Fruit fly (Drosophila melanogaster) whole organism, embryonic: Measurements from ENCODE around the gene b6.
A peak's percentile ranks its signal among the peaks of the same experiment; 100 is the strongest.

Experiments used
- Atf3 ChIP-seq: fragments of 200-800 bp; sonication (Bioruptor generic); optimal IDR thresholded peaks from 3 replicates; lab custom pipeline; 2016; ENCODE audit warnings: missing biosample characterization, missing genetic modification characterization
- Blimp-1 ChIP-seq: fragments of 200-800 bp; sonication (Bioruptor generic); optimal IDR thresholded peaks from 3 replicates; lab custom pipeline; 2018; ENCODE audit warnings: missing biosample characterization, missing genetic modification characterization, mild to moderate bottlenecking, moderate library complexity, missing genetic modification reagents
- CG10431 ChIP-seq: fragments of 200-800 bp; sonication (Bioruptor generic); optimal IDR thresholded peaks from 3 replicates; lab custom pipeline; 2018; ENCODE audit warnings: missing biosample characterization, mild to moderate bottlenecking, missing genetic modification characterization
- CG11695 ChIP-seq: fragments of 200-800 bp; sonication (Bioruptor generic); IDR thresholded peaks from 3 replicates; pipeline ENCODE4 v1.3.6; 2022; ENCODE audit warnings: missing biosample characterization, missing genetic modification characterization
- CG11696 ChIP-seq: fragments of 200-800 bp; sonication (Bioruptor generic); IDR thresholded peaks from 2 replicates; pipeline ENCODE4 v1.3.6; 2022; ENCODE audit warnings: missing biosample characterization, missing genetic modification characterization
- CG12071 ChIP-seq: fragments of 200-800 bp; sonication (Bioruptor generic); optimal IDR thresholded peaks from 3 replicates; lab custom pipeline; 2018; ENCODE audit warnings: missing biosample characterization, mild to moderate bottlenecking, missing genetic modification characterization
- CG12155 ChIP-seq: fragments of 200-800 bp; sonication (Bioruptor generic); optimal IDR thresholded peaks from 3 replicates; lab custom pipeline; 2016; ENCODE audit warnings: missing biosample characterization, missing genetic modification characterization
- CG12659 ChIP-seq: fragments of 200-800 bp; sonication (Bioruptor generic); optimal IDR thresholded peaks from 3 replicates; lab custom pipeline; 2017; ENCODE audit warnings: mild to moderate bottlenecking, missing biosample characterization, missing genetic modification reagents, missing genetic modification characterization
- CG13123 ChIP-seq: fragments of 200-800 bp; sonication (Bioruptor generic); optimal IDR thresholded peaks from 2 replicates; lab custom pipeline; 2016; ENCODE audit warnings: missing biosample characterization, missing genetic modification characterization
- CG13775 ChIP-seq: fragments of 200-800 bp; sonication (Bioruptor generic); optimal IDR thresholded peaks from 3 replicates; lab custom pipeline; 2017; ENCODE audit warnings: missing biosample characterization, mild to moderate bottlenecking, missing genetic modification characterization
- CG14667 ChIP-seq: fragments of 200-800 bp; sonication (Bioruptor generic); IDR thresholded peaks from 2 replicates; pipeline ENCODE4 v1.3.6; 2022; ENCODE audit warnings: missing biosample characterization, missing genetic modification characterization
- CG15696 ChIP-seq: fragments of 200-800 bp; sonication (Bioruptor generic); optimal IDR thresholded peaks from 2 replicates; lab custom pipeline; 2019; ENCODE audit warnings: missing biosample characterization, mild to moderate bottlenecking, missing genetic modification characterization, moderate library complexity
- CG1602 ChIP-seq: fragments of 200-800 bp; sonication (Bioruptor generic); optimal IDR thresholded peaks from 3 replicates; lab custom pipeline; 2016; ENCODE audit warnings: missing biosample characterization, missing genetic modification characterization
- CG17186 ChIP-seq: fragments of 200-800 bp; sonication (Bioruptor generic); optimal IDR thresholded peaks from 3 replicates; lab custom pipeline; 2017; ENCODE audit warnings: missing biosample characterization, missing genetic modification reagents, missing genetic modification characterization
- CG2120 ChIP-seq: fragments of 200-800 bp; sonication (Bioruptor generic); optimal IDR thresholded peaks from 3 replicates; lab custom pipeline; 2016; ENCODE audit warnings: missing biosample characterization, missing genetic modification characterization
- CG2199 ChIP-seq: fragments of 200-800 bp; sonication (Bioruptor generic); IDR thresholded peaks from 3 replicates; pipeline ENCODE4 v1.3.6; 2022; ENCODE audit warnings: missing biosample characterization, missing genetic modification characterization
- CG4282 ChIP-seq: fragments of 200-800 bp; sonication (Bioruptor generic); optimal IDR thresholded peaks from 2 replicates; lab custom pipeline; 2016; ENCODE audit warnings: missing biosample characterization, missing genetic modification characterization
- CG4360 ChIP-seq: fragments of 200-800 bp; sonication (Bioruptor generic); IDR thresholded peaks from 2 replicates; pipeline ENCODE4 v1.3.6; 2022; ENCODE audit warnings: missing biosample characterization, missing genetic modification characterization
- CG6254 ChIP-seq: fragments of 200-800 bp; sonication (Bioruptor generic); optimal IDR thresholded peaks from 3 replicates; lab custom pipeline; 2017; ENCODE audit warnings: mild to moderate bottlenecking, missing biosample characterization, missing genetic modification reagents, missing genetic modification characterization
- CG6765 ChIP-seq: fragments of 200-800 bp; sonication (Bioruptor generic); optimal IDR thresholded peaks from 3 replicates; lab custom pipeline; 2017; ENCODE audit warnings: missing biosample characterization, mild to moderate bottlenecking, missing genetic modification characterization
- CG8281 ChIP-seq: fragments of 200-800 bp; sonication (Bioruptor generic); optimal IDR thresholded peaks from 2 replicates; lab custom pipeline; 2018; ENCODE audit warnings: missing biosample characterization, mild to moderate bottlenecking, missing genetic modification characterization, moderate library complexity
- CG9437 ChIP-seq: fragments of 200-800 bp; sonication (Bioruptor generic); optimal IDR thresholded peaks from 2 replicates; lab custom pipeline; 2018; ENCODE audit warnings: missing biosample characterization, mild to moderate bottlenecking, missing genetic modification characterization
- Deaf1 ChIP-seq: fragments of 200-800 bp; optimal IDR thresholded peaks from 3 replicates; lab custom pipeline; 2019; ENCODE audit warnings: missing biosample characterization, mild to moderate bottlenecking, missing genetic modification characterization, moderate library complexity
- E2f2 ChIP-seq: fragments of 200-800 bp; sonication (Bioruptor generic); IDR thresholded peaks from 2 replicates; pipeline ENCODE4 v1.3.6; 2022; ENCODE audit warnings: missing biosample characterization, missing genetic modification characterization
- Fer3 ChIP-seq: fragments of 200-800 bp; sonication (Bioruptor generic); optimal IDR thresholded peaks from 2 replicates; lab custom pipeline; 2018; ENCODE audit warnings: missing biosample characterization, mild to moderate bottlenecking, missing genetic modification characterization, moderate library complexity
- GATAe ChIP-seq: fragments of 200-800 bp; sonication (Bioruptor generic); conservative IDR thresholded peaks from 2 replicates; pipeline ENCODE4 v1.3.6; 2022; ENCODE audit warnings: missing biosample characterization, missing genetic modification characterization
- Gug ChIP-seq: fragments of 200-800 bp; sonication (Bioruptor generic); IDR thresholded peaks from 4 replicates; pipeline ENCODE4 v1.3.6; 2022; ENCODE audit warnings: missing biosample characterization, missing genetic modification characterization
- HLH54F ChIP-seq: fragments of 200-800 bp; sonication (Bioruptor generic); optimal IDR thresholded peaks from 3 replicates; lab custom pipeline; 2016; ENCODE audit warnings: missing biosample characterization, missing genetic modification characterization
- HmgZ ChIP-seq: fragments of 200-800 bp; sonication (Bioruptor generic); optimal IDR thresholded peaks from 2 replicates; lab custom pipeline; 2018; ENCODE audit warnings: missing biosample characterization, mild to moderate bottlenecking, missing genetic modification characterization
- Hr39 ChIP-seq: fragments of >200 bp; optimal IDR thresholded peaks from 2 replicates; lab custom pipeline; 2017
- MESR4 ChIP-seq: fragments of 200-800 bp; sonication (Bioruptor generic); optimal IDR thresholded peaks from 2 replicates; lab custom pipeline; 2018; ENCODE audit warnings: missing biosample characterization, mild to moderate bottlenecking, missing genetic modification characterization, moderate library complexity
- Nf-YC ChIP-seq: fragments of 200-800 bp; optimal IDR thresholded peaks from 3 replicates; lab custom pipeline; 2019; ENCODE audit warnings: missing biosample characterization, mild to moderate bottlenecking, missing genetic modification characterization, moderate library complexity
- Scr ChIP-seq: fragments of 200-800 bp; sonication (Bioruptor generic); IDR thresholded peaks from 2 replicates; pipeline ENCODE4 v1.3.6; 2022; ENCODE audit warnings: missing biosample characterization, missing genetic modification characterization; ENCODE audit not compliant: partially characterized antibody
- Spps ChIP-seq: fragments of 200-800 bp; sonication (Bioruptor generic); optimal IDR thresholded peaks from 2 replicates; lab custom pipeline; 2018; ENCODE audit warnings: missing biosample characterization, mild to moderate bottlenecking, missing genetic modification characterization
- ash1 ChIP-seq: fragments of 200-800 bp; sonication (Bioruptor generic); optimal IDR thresholded peaks from 2 replicates; lab custom pipeline; 2018; ENCODE audit warnings: missing biosample characterization, mild to moderate bottlenecking, missing genetic modification characterization
- bsh ChIP-seq, 2 experiments: fragments of 200-800 bp; sonication (Bioruptor generic); optimal IDR thresholded peaks; 2 replicates each; lab custom pipeline; 2017 to 2018; ENCODE audit warnings: mild to moderate bottlenecking in 2 of 2, missing biosample characterization in 2 of 2, missing genetic modification characterization in 2 of 2, moderate library complexity in 1 of 2
- cg ChIP-seq: fragments of 200-800 bp; sonication (Bioruptor generic); optimal IDR thresholded peaks from 3 replicates; lab custom pipeline; 2019; ENCODE audit warnings: missing biosample characterization, mild to moderate bottlenecking, missing genetic modification characterization, moderate library complexity
- disco-r ChIP-seq: fragments of 200-800 bp; sonication (Bioruptor generic); optimal IDR thresholded peaks from 2 replicates; lab custom pipeline; 2016; ENCODE audit warnings: missing biosample characterization, missing genetic modification characterization
- eyg ChIP-seq: fragments of 200-800 bp; sonication (Bioruptor generic); optimal IDR thresholded peaks from 3 replicates; lab custom pipeline; 2016; ENCODE audit warnings: missing biosample characterization, missing genetic modification characterization
- grau ChIP-seq: fragments of 200-800 bp; optimal IDR thresholded peaks from 3 replicates; lab custom pipeline; 2019; ENCODE audit warnings: missing biosample characterization, mild to moderate bottlenecking, missing genetic modification characterization, moderate library complexity
- gro ChIP-seq: fragments of 200-800 bp; sonication (Bioruptor generic); optimal IDR thresholded peaks from 2 replicates; lab custom pipeline; 2016; ENCODE audit warnings: missing biosample characterization, missing genetic modification characterization
- gsb-n ChIP-seq: fragments of 200-800 bp; sonication (Bioruptor generic); optimal IDR thresholded peaks from 3 replicates; lab custom pipeline; 2018; ENCODE audit warnings: missing biosample characterization, mild to moderate bottlenecking, missing genetic modification characterization
- jumu ChIP-seq: fragments of 200-800 bp; sonication (Bioruptor generic); optimal IDR thresholded peaks from 3 replicates; lab custom pipeline; 2016; ENCODE audit warnings: missing biosample characterization, missing genetic modification characterization
- lbe ChIP-seq: fragments of 200-800 bp; sonication (Bioruptor generic); optimal IDR thresholded peaks from 2 replicates; lab custom pipeline; 2016; ENCODE audit warnings: missing biosample characterization, mild to moderate bottlenecking, missing genetic modification characterization
- mam ChIP-seq: fragments of 200-800 bp; sonication (Bioruptor generic); optimal IDR thresholded peaks from 3 replicates; lab custom pipeline; 2016; ENCODE audit warnings: missing biosample characterization, missing genetic modification characterization
- nerfin-1 ChIP-seq: fragments of 200-800 bp; sonication (Bioruptor generic); optimal IDR thresholded peaks from 3 replicates; lab custom pipeline; 2019; ENCODE audit warnings: missing biosample characterization, mild to moderate bottlenecking, missing genetic modification characterization, moderate library complexity
- oc ChIP-seq: fragments of 200-800 bp; sonication (Bioruptor generic); optimal IDR thresholded peaks from 2 replicates; lab custom pipeline; 2018; ENCODE audit warnings: missing biosample characterization, mild to moderate bottlenecking, missing genetic modification characterization, moderate library complexity
- psq ChIP-seq: fragments of 200-800 bp; sonication (Bioruptor generic); optimal IDR thresholded peaks from 2 replicates; lab custom pipeline; 2017; ENCODE audit warnings: missing biosample characterization, missing genetic modification characterization
- ranshi ChIP-seq: fragments of 200-800 bp; sonication (Bioruptor generic); IDR thresholded peaks from 2 replicates; pipeline ENCODE4 v1.3.6; 2022; ENCODE audit warnings: missing biosample characterization, missing genetic modification characterization
- shn ChIP-seq: fragments of 200-800 bp; sonication (Bioruptor generic); optimal IDR thresholded peaks from 3 replicates; lab custom pipeline; 2016; ENCODE audit warnings: missing biosample characterization, missing genetic modification characterization
- sima ChIP-seq: fragments of 200-800 bp; sonication (Bioruptor generic); optimal IDR thresholded peaks from 2 replicates; lab custom pipeline; 2016; ENCODE audit warnings: missing biosample characterization, missing genetic modification characterization
- sob ChIP-seq: fragments of 200-800 bp; sonication (Bioruptor generic); IDR thresholded peaks from 2 replicates; pipeline ENCODE4 v1.3.6; 2022; ENCODE audit warnings: missing biosample characterization, missing genetic modification characterization
- sr ChIP-seq: fragments of 200-800 bp; sonication (Bioruptor generic); IDR thresholded peaks from 3 replicates; pipeline ENCODE4 v1.3.6; 2022; ENCODE audit warnings: missing biosample characterization, missing genetic modification characterization

b6 gene

dm6 chrX:1669214-1669613, 17.2 kb upstream of the b6 start, which contains the start of the genes CG3740 and hfw (continued):
- TF ChIP-seq HmgZ (tag; lab: Kevin White, UChicago) (peak; percentile 71), CG4360 (GFP tag; lab: Robert Waterston, UW) (no peak), lbe (peak; percentile 74), jumu (no peak), Atf3 (no peak), Gug (GFP tag; lab: Robert Waterston, UW) (peak; percentile 51; the same call in 2 of the 4 replicates), bsh (GFP tag; optimal IDR thresholded peaks at IDR 0.05; lab: Kevin White, UChicago) (peak in 1 of 2 experiments; percentile 70), CG15696 (peak; percentile 65), Hr39 (lab: Kevin White, UChicago) (no peak), CG6765 (GFP tag; lab: Kevin White, UChicago) (no peak), Fer3 (tag; lab: Kevin White, UChicago) (peak; percentile 53), shn (GFP tag; lab: Kevin White, UChicago) (no peak), CG13123 (GFP tag; lab: Kevin White, UChicago) (no peak), CG10431 (no peak), HLH54F (no peak), CG11696 (GFP tag; lab: Robert Waterston, UW) (no peak), CG4282 (GFP tag; lab: Kevin White, UChicago) (no peak), CG12155 (GFP tag; lab: Kevin White, UChicago) (peak; percentile 69), CG17186 (GFP tag; lab: Kevin White, UChicago) (peak; percentile 30), disco-r (no peak), Scr (GFP tag; lab: Robert Waterston, UW) (peak; percentile 95), ash1 (GFP tag; lab: Kevin White, UChicago) (no peak), CG8281 (tag; lab: Kevin White, UChicago) (no peak), gro (GFP tag; lab: Kevin White, UChicago) (no peak), mam (peak; percentile 9), psq (GFP tag; lab: Kevin White, UChicago) (peak; percentile 45), Nf-YC (tag; lab: Kevin White, UChicago) (peak; percentile 54), Spps (tag; lab: Kevin White, UChicago) (peak; percentile 35), CG6254 (GFP tag; lab: Kevin White, UChicago) (no peak), E2f2 (GFP tag; lab: Robert Waterston, UW) (peak; percentile 67), gsb-n (tag; lab: Kevin White, UChicago) (no peak), CG2120 (peak; percentile 75), Deaf1 (tag; lab: Kevin White, UChicago) (peak; percentile 28), sima (GFP tag; lab: Kevin White, UChicago) (no peak), grau (tag; lab: Kevin White, UChicago) (peak; percentile 78), MESR4 (GFP tag; lab: Kevin White, UChicago) (no peak), CG11695 (GFP tag; lab: Robert Waterston, UW) (peak; percentile 62; the same call in 2 of the 3 replicates), sob (GFP tag; lab: Robert Waterston, UW) (peak; percentile 82), CG1602 (peak; percentile 77)

- TF ChIP-seq CG14667 (GFP tag; lab: Robert Waterston, UW) (no peak), ranshi (GFP tag; lab: Robert Waterston, UW) (no peak), CG2199 (GFP tag; lab: Robert Waterston, UW) (0 out of 3 replicates have a peak, but pooled peaks have one; percentile 12), CG12071 (GFP tag; lab: Kevin White, UChicago) (no peak), oc (tag; lab: Kevin White, UChicago) (no peak), sr (0 out of 3 replicates have a peak, but pooled peaks have one; percentile 31), cg (peak; percentile 34), CG9437 (GFP tag; lab: Kevin White, UChicago) (no peak), nerfin-1 (tag; lab: Kevin White, UChicago) (peak; percentile 38), CG12659 (GFP tag; lab: Kevin White, UChicago) (no peak), MESR4 (GFP tag; lab: Kevin White, UChicago) (peak; percentile 32), Blimp-1 (GFP tag; lab: Kevin White, UChicago) (no peak), CG13775 (GFP tag; lab: Kevin White, UChicago) (no peak), GATAe (peak; percentile 50), eyg (GFP tag; lab: Kevin White, UChicago) (no peak)
These were observed 16.6 kb upstream of the b6 start for dm6 chrX:1669840-1670239.
